Worm (Caenorhabditis elegans) whole organism, L4 larva: Measurements from ENCODE around the gene col-97.

Source experiments
- D1046.2 ChIP-seq: fragments of 200-800 bp; sonication (Bioruptor generic); IDR thresholded peaks from 2 replicates; pipeline ENCODE4 v1.3.6; 2022; ENCODE audit warnings: missing genetic modification characterization, missing compliant biosample characterization
- F49E8.2 ChIP-seq: sonication (generic microtip); optimal IDR thresholded peaks from 2 replicates; lab custom pipeline; 2016; ENCODE audit warnings: missing compliant biosample characterization, mild to moderate bottlenecking, missing genetic modification characterization, borderline replicate concordance
- Y105C5A.15 ChIP-seq: fragments of 200-800 bp; sonication (Bioruptor generic); IDR thresholded peaks from 2 replicates; pipeline ENCODE4 v1.3.6; 2022; ENCODE audit warnings: missing genetic modification characterization, missing compliant biosample characterization
- aly-2 ChIP-seq: sonication (generic microtip); optimal IDR thresholded peaks from 2 replicates; lab custom pipeline; 2018; ENCODE audit warnings: missing biosample characterization, missing genetic modification characterization
- attf-4 ChIP-seq: sonication (generic microtip); optimal IDR thresholded peaks from 3 replicates; lab custom pipeline; 2017; ENCODE audit warnings: missing biosample characterization, missing genetic modification characterization
- ceh-20 ChIP-seq: fragments of 200-800 bp; sonication (Bioruptor generic); IDR thresholded peaks from 2 replicates; pipeline ENCODE4 v1.3.6; 2022; ENCODE audit warnings: missing genetic modification reagents, missing genetic modification characterization, missing compliant biosample characterization
- ceh-28 ChIP-seq: fragments of 150-350 bp; optimal IDR thresholded peaks from 2 replicates; lab custom pipeline; 2014; ENCODE audit warnings: missing biosample characterization, missing genetic modification reagents, missing genetic modification characterization
- ceh-62 ChIP-seq: sonication (generic microtip); optimal IDR thresholded peaks from 2 replicates; lab custom pipeline; 2017; ENCODE audit warnings: missing biosample characterization, missing genetic modification characterization
- ceh-82 ChIP-seq: sonication (generic microtip); optimal IDR thresholded peaks from 2 replicates; lab custom pipeline; 2017; ENCODE audit warnings: missing biosample characterization, missing genetic modification characterization
- ces-1 ChIP-seq: fragments of 150-350 bp; sonication (generic microtip); optimal IDR thresholded peaks from 4 replicates; lab custom pipeline; 2014; ENCODE audit warnings: missing biosample characterization, missing genetic modification reagents, missing genetic modification characterization
- ctbp-1 ChIP-seq: fragments of 200-800 bp; sonication (Bioruptor generic); IDR thresholded peaks from 2 replicates; pipeline ENCODE4 v1.3.6; 2022; ENCODE audit warnings: missing genetic modification reagents, missing genetic modification characterization, missing compliant biosample characterization
- daf-16 ChIP-seq, 3 experiments: sonication (generic microtip); optimal IDR thresholded peaks; 2 replicates each; lab custom pipeline; 2016 to 2017; ENCODE audit warnings: missing genetic modification characterization in 3 of 3, missing genetic modification reagents in 3 of 3, mild to moderate bottlenecking in 2 of 3, missing compliant biosample characterization in 2 of 3, missing biosample characterization in 1 of 3, moderate library complexity in 1 of 3
- daf-19 ChIP-seq: fragments of 200-800 bp; sonication (Bioruptor generic); conservative IDR thresholded peaks from 2 replicates; pipeline ENCODE4 v1.3.6; 2022; ENCODE audit warnings: missing genetic modification characterization, missing compliant biosample characterization
- dmd-8 ChIP-seq: fragments of 200-800 bp; sonication (Bioruptor generic); IDR thresholded peaks from 2 replicates; pipeline ENCODE4 v1.3.6; 2022; ENCODE audit warnings: missing genetic modification characterization, missing compliant biosample characterization
- fkh-10 ChIP-seq: fragments of 150-350 bp; optimal IDR thresholded peaks from 2 replicates; lab custom pipeline; 2014; ENCODE audit warnings: missing biosample characterization, missing genetic modification reagents, missing genetic modification characterization
- fos-1 ChIP-seq: fragments of 150-350 bp; optimal IDR thresholded peaks from 2 replicates; lab custom pipeline; 2014; ENCODE audit warnings: missing biosample characterization, missing genetic modification characterization
- hmg-1.1 ChIP-seq: fragments of 200-800 bp; sonication (Bioruptor generic); IDR thresholded peaks from 2 replicates; pipeline ENCODE4 v1.3.6; 2022; ENCODE audit warnings: missing genetic modification reagents, missing genetic modification characterization, missing compliant biosample characterization
- lin-13 ChIP-seq: fragments of 150-350 bp; optimal IDR thresholded peaks from 2 replicates; lab custom pipeline; 2014; ENCODE audit warnings: missing biosample characterization, missing genetic modification reagents, missing genetic modification characterization
- lin-29 ChIP-seq: fragments of 200-800 bp; sonication (Bioruptor generic); IDR thresholded peaks from 2 replicates; pipeline ENCODE4 v1.3.6; 2022; ENCODE audit warnings: missing genetic modification reagents, missing genetic modification characterization, missing compliant biosample characterization
- lin-38 ChIP-seq: fragments of 200-800 bp; sonication (Bioruptor generic); IDR thresholded peaks from 2 replicates; pipeline ENCODE4 v1.3.6; 2022; ENCODE audit warnings: missing genetic modification reagents, missing genetic modification characterization, missing compliant biosample characterization
- lin-39 ChIP-seq: fragments of 150-350 bp; optimal IDR thresholded peaks from 2 replicates; lab custom pipeline; 2014; ENCODE audit warnings: missing biosample characterization, missing genetic modification reagents, missing genetic modification characterization
- lir-3 ChIP-seq: sonication (generic microtip); optimal IDR thresholded peaks from 2 replicates; lab custom pipeline; 2016; ENCODE audit warnings: mild to moderate bottlenecking, missing genetic modification characterization, missing compliant biosample characterization
- mep-1 ChIP-seq: fragments of 150-350 bp; sonication (generic microtip); optimal IDR thresholded peaks from 3 replicates; lab custom pipeline; 2014; ENCODE audit warnings: missing biosample characterization, missing genetic modification characterization
- mes-2 ChIP-seq: sonication (generic microtip); optimal IDR thresholded peaks from 2 replicates; lab custom pipeline; 2016; ENCODE audit warnings: missing genotype, mild to moderate bottlenecking, missing genetic modification characterization, missing compliant biosample characterization; ENCODE audit not compliant: poor library complexity, severe bottlenecking
- mxl-2 ChIP-seq: fragments of 200-800 bp; sonication (Bioruptor generic); conservative IDR thresholded peaks from 2 replicates; pipeline ENCODE4 v1.3.6; 2022; ENCODE audit warnings: missing genetic modification reagents, missing genetic modification characterization, missing compliant biosample characterization
- nhr-102 ChIP-seq: sonication (generic microtip); optimal IDR thresholded peaks from 2 replicates; lab custom pipeline; 2016; ENCODE audit warnings: mild to moderate bottlenecking, missing genetic modification characterization, moderate library complexity, missing compliant biosample characterization
- nhr-11 ChIP-seq: fragments of 150-350 bp; optimal IDR thresholded peaks from 2 replicates; lab custom pipeline; 2014; ENCODE audit warnings: missing biosample characterization, missing genetic modification characterization
- nhr-111 ChIP-seq: fragments of 200-800 bp; sonication (Bioruptor generic); optimal IDR thresholded peaks from 2 replicates; lab custom pipeline; 2018; ENCODE audit warnings: mild to moderate bottlenecking, missing genetic modification characterization, missing compliant biosample characterization
- nhr-28 ChIP-seq: fragments of 150-350 bp; optimal IDR thresholded peaks from 2 replicates; lab custom pipeline; 2014; ENCODE audit warnings: missing biosample characterization, missing genetic modification characterization
- nhr-41 ChIP-seq: fragments of 200-800 bp; sonication (Bioruptor generic); IDR thresholded peaks from 2 replicates; pipeline ENCODE4 v1.3.6; 2022; ENCODE audit warnings: missing genetic modification reagents, missing genetic modification characterization, missing compliant biosample characterization
- nhr-42 ChIP-seq: fragments of 200-800 bp; sonication (Bioruptor generic); IDR thresholded peaks from 2 replicates; pipeline ENCODE4 v1.3.6; 2022; ENCODE audit warnings: missing genetic modification characterization, missing compliant biosample characterization
- nhr-6 ChIP-seq: fragments of 150-350 bp; optimal IDR thresholded peaks from 2 replicates; lab custom pipeline; 2014; ENCODE audit warnings: missing biosample characterization, missing genetic modification characterization
- nhr-76 ChIP-seq: fragments of 150-350 bp; optimal IDR thresholded peaks from 2 replicates; lab custom pipeline; 2014; ENCODE audit warnings: missing biosample characterization, missing genetic modification characterization
- php-3 ChIP-seq: fragments of 200-800 bp; sonication (Bioruptor generic); IDR thresholded peaks from 2 replicates; pipeline ENCODE4 v1.3.6; 2022; ENCODE audit warnings: missing genetic modification reagents, missing genetic modification characterization, missing compliant biosample characterization
- sdz-12 ChIP-seq: fragments of 200-800 bp; sonication (Bioruptor generic); optimal IDR thresholded peaks from 2 replicates; lab custom pipeline; 2018; ENCODE audit warnings: mild to moderate bottlenecking, missing genetic modification characterization, missing compliant biosample characterization
- set-16 ChIP-seq: fragments of 200-800 bp; sonication (Bioruptor generic); IDR thresholded peaks from 2 replicates; pipeline ENCODE4 v1.3.6; 2022; ENCODE audit warnings: missing genetic modification reagents, missing genetic modification characterization, missing compliant biosample characterization
- snpc-1.2 ChIP-seq: fragments of 200-800 bp; sonication (Bioruptor generic); IDR thresholded peaks from 2 replicates; pipeline ENCODE4 v1.3.6; 2022; ENCODE audit warnings: missing genetic modification reagents, missing genetic modification characterization, missing compliant biosample characterization
- tra-1 ChIP-seq: fragments of 200-800 bp; sonication (Bioruptor generic); IDR thresholded peaks from 2 replicates; pipeline ENCODE4 v1.3.6; 2022; ENCODE audit warnings: missing genetic modification reagents, missing genetic modification characterization, missing compliant biosample characterization
- unc-130 ChIP-seq: sonication (generic microtip); optimal IDR thresholded peaks from 2 replicates; lab custom pipeline; 2016; ENCODE audit warnings: missing genetic modification reagents, missing genetic modification characterization, missing compliant biosample characterization
- unc-39 ChIP-seq: sonication (generic microtip); optimal IDR thresholded peaks from 2 replicates; lab custom pipeline; 2017; ENCODE audit warnings: missing biosample characterization, missing genetic modification characterization
- unc-62 ChIP-seq, 3 experiments: fragments of 150-350 bp in 1 of 3; sonication (generic microtip); optimal IDR thresholded peaks in 2 of 3; peaks in 1 of 3; 1 replicate in 1 of 3; 2 replicates in 2 of 3; lab custom pipeline; 2014 to 2017; ENCODE audit warnings: missing biosample characterization in 3 of 3, missing genetic modification characterization in 3 of 3, missing genetic modification reagents in 3 of 3, missing genotype in 1 of 3
- zag-1 ChIP-seq: fragments of 150-350 bp; optimal IDR thresholded peaks from 2 replicates; lab custom pipeline; 2014; ENCODE audit warnings: missing biosample characterization, missing genetic modification characterization
- zfp-3 ChIP-seq: fragments of 200-800 bp; sonication (Bioruptor generic); conservative IDR thresholded peaks from 2 replicates; pipeline ENCODE4 v1.3.6; 2022; ENCODE audit warnings: missing genetic modification reagents, missing genetic modification characterization, missing compliant biosample characterization

Gene col-97

DNA sequence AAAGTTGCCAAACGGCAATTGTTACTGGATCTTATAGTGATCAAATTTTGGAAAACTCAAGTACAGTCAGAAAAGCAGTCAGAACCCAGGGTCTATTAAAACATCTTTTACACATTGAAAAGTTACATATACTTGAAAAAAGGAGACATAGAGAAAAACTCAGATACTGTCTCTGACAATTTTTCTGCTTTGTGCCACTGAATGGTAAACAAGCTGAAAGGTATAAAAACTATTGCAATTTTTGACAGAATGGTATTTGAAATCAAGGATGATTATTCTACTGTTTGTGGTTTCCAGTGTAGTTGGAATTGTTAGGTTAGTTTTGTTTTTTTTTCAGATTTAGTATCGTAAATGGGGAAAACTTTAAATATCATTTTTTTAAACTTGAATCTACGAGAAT is 27.2 kb upstream of the col-97 start, which contains the start of gene cyp-13A11:
Gene cyp-13A11 (plus strand): TSS at position 266 of the 400 bp plus-strand sequence.
- TF ChIP-seq daf-19 = no peak
- TF ChIP-seq daf-16 (GFP tag; optimal IDR thresholded peaks at IDR 0.05; lab: Kevin White, UChicago) = no peak
- peak; percentile 94 for TF ChIP-seq daf-16 (tag; optimal IDR thresholded peaks at IDR 0.05; lab: Kevin White, UChicago)
- peak; percentile 7 for TF ChIP-seq nhr-28 (tag; lab: Kevin White, UChicago)

DNA sequence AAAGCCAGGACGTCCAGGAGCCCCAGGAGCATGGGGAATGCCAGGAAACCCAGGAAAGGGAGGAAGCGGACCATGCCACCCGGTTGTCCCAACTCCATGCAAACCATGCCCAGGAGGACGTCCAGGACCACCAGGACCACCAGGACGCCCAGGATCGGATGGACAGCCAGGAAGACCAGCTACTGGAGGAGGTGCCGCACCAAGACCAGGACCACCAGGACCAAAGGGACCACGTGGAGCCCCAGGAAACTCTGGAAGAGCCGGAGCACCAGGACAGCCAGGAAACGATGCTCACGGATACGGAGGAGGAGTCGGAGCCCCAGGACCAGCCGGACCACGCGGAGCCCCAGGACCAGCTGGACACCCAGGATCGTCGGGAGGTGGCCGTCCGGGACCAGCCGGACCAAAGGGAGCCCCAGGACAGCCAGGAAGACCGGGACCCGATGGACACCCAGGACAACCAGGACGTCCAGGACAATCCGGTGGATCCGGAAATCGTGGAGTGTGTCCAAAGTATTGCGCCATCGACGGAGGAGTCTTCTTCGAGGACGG is 26.1 kb upstream of the col-97 start:
- 0 out of 2 replicates have a peak, but pooled peaks have one; percentile 7 for TF ChIP-seq dmd-8 (GFP tag; lab: Robert Waterston, UW)
- TF ChIP-seq set-16 (GFP tag; lab: Robert Waterston, UW) = peak; percentile 97
- no peak for TF ChIP-seq nhr-41 (GFP tag; lab: Robert Waterston, UW)
- TF ChIP-seq sdz-12 = no peak
- no peak for TF ChIP-seq nhr-6 (tag; lab: Kevin White, UChicago)
- no peak for TF ChIP-seq mxl-2 (GFP tag; lab: Robert Waterston, UW)

DNA sequence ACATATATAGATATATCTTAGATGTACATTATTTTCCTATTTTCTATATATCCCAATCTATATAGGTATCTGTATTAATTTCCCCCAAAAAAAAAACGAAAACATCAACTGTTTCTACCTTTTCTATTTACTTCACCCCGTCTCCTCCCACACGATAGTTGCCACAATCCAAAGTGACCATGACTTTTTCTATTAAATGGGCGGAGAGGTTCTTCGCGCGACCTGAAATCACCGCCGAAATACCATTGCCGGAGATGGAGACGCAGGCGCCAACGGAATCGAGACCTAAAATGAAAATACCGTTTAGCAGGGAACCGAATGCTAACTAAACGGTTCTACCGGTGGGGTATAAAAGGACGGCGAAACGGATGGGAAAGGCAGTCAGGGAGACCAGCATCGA is 25.1 kb upstream of the col-97 start, which contains the start of gene col-98:
Gene col-98 (plus strand): TSS at position 390 of the 400 bp plus-strand sequence.
- TF ChIP-seq lin-38 (GFP tag; lab: Robert Waterston, UW) (no peak), ces-1 (GFP tag; lab: Kevin White, UChicago) (no peak), D1046.2 (GFP tag; lab: Robert Waterston, UW) (no peak), ctbp-1 (GFP tag; lab: Robert Waterston, UW) (no peak), fos-1 (tag; lab: Kevin White, UChicago) (no peak), nhr-76 (tag; lab: Kevin White, UChicago) (no peak), hmg-1.1 (no peak), ceh-20 (no peak), ceh-28 (tag; lab: Kevin White, UChicago) (no peak), mep-1 (tag; lab: Kevin White, UChicago) (no peak), set-16 (GFP tag; lab: Robert Waterston, UW) (no peak), lin-39 (tag; lab: Kevin White, UChicago) (no peak), unc-62 (GFP tag; optimal IDR thresholded peaks at IDR 0.05 in 1 of 2; lab: Kevin White, UChicago) (no peak), unc-62 (tag; optimal IDR thresholded peaks at IDR 0.05; lab: Kevin White, UChicago) (no peak), snpc-1.2 (GFP tag; lab: Robert Waterston, UW) (no peak), nhr-11 (no peak), mes-2 (tag; lab: Kevin White, UChicago) (no peak), tra-1 (GFP tag; lab: Robert Waterston, UW) (no peak), lir-3 (tag; lab: Kevin White, UChicago) (no peak), lin-13 (GFP tag; lab: Kevin White, UChicago) (no peak), aly-2 (no peak)

DNA sequence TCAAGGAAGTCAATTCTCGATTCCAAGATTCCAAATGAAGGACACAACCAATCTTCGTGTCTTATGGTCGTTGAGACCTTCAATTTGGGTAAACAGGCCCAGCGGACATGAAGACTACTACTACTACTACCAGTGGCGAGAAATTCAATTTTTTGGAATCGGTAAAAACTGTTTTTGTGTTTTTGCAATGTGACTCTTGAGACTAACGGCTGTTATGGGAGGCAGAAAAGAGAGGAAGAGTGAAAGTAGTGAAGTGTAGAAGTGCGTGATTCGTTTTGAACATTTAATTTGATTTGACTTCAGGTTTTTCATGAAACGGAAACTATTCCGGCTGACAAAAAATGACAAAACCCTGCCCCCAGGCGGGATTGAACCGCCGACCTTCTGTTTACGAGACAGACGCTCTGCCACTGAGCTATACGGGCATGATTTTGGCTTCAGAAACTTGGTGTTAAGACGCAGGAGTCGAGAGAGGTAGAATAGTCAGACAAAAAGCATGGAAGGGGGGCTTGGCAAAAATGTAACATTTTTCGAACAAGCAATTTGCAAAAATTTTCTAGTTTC is 22.3 kb upstream of the col-97 start:
- TF ChIP-seq nhr-102 (tag; lab: Kevin White, UChicago) (peak; percentile 87), hmg-1.1 (peak; percentile 85), Y105C5A.15 (GFP tag; lab: Robert Waterston, UW) (peak; percentile 72; the same call in 1 of the 2 replicates), zag-1 (tag; lab: Kevin White, UChicago) (no peak), fkh-10 (peak; percentile 30), zfp-3 (GFP tag; lab: Robert Waterston, UW) (0 out of 2 replicates have a peak, but pooled peaks have one; percentile 28), ceh-82 (no peak), lin-29 (GFP tag; lab: Robert Waterston, UW) (no peak), php-3 (peak; percentile 50; the same call in 1 of the 2 replicates), nhr-111 (peak; percentile 47), sdz-12 (no peak), nhr-41 (GFP tag; lab: Robert Waterston, UW) (0 out of 2 replicates have a peak, but pooled peaks have one; percentile 20), F49E8.2 (tag; lab: Kevin White, UChicago) (peak; percentile 50), unc-39 (tag; lab: Kevin White, UChicago) (no peak), unc-130 (GFP tag; lab: Kevin White, UChicago) (peak; percentile 4), ceh-62 (tag; lab: Kevin White, UChicago) (no peak), mes-2 (tag; lab: Kevin White, UChicago) (peak; percentile 75), nhr-42 (GFP tag; lab: Robert Waterston, UW) (peak; percentile 65; the same call in 1 of the 2 replicates), attf-4 (tag; lab: Kevin White, UChicago) (no peak), nhr-6 (tag; lab: Kevin White, UChicago) (peak; percentile 17), daf-16 (GFP tag; optimal IDR thresholded peaks at IDR 0.05; lab: Kevin White, UChicago) (peak; percentile 49 to 75), daf-16 (tag; optimal IDR thresholded peaks at IDR 0.05; lab: Kevin White, UChicago) (peak; percentile 90)
